Fruit fly (Drosophila melanogaster) whole organism, embryonic: Measurements from ENCODE around the gene RpS28a.

ENCODE experiments used
- Aef1 ChIP-seq: fragments of 200-800 bp; sonication (Bioruptor generic); IDR thresholded peaks from 3 replicates; pipeline ENCODE4 v1.3.6; 2022; ENCODE audit warnings: missing biosample characterization, missing genetic modification characterization
- BtbVII ChIP-seq: fragments of 200-800 bp; sonication (Bioruptor generic); optimal IDR thresholded peaks from 3 replicates; lab custom pipeline; 2017; ENCODE audit warnings: missing biosample characterization, mild to moderate bottlenecking, missing genetic modification characterization
- CG11247 ChIP-seq: fragments of 200-800 bp; sonication (Bioruptor generic); IDR thresholded peaks from 2 replicates; pipeline ENCODE4 v1.3.6; 2022; ENCODE audit warnings: missing biosample characterization, missing genetic modification characterization
- CG11560 ChIP-seq: fragments of 200-800 bp; sonication (Bioruptor generic); IDR thresholded peaks from 3 replicates; pipeline ENCODE4 v1.3.6; 2022; ENCODE audit warnings: missing biosample characterization, missing genetic modification characterization
- CG12391 ChIP-seq: fragments of 200-800 bp; sonication (Bioruptor generic); optimal IDR thresholded peaks from 3 replicates; lab custom pipeline; 2018; ENCODE audit warnings: missing biosample characterization, mild to moderate bottlenecking, missing genetic modification characterization, moderate library complexity
- CG13287 ChIP-seq: fragments of 200-800 bp; sonication (Bioruptor generic); IDR thresholded peaks from 2 replicates; pipeline ENCODE4 v1.3.6; 2022; ENCODE audit warnings: missing biosample characterization, missing genetic modification characterization; ENCODE audit not compliant: partially characterized antibody
- CG1647 ChIP-seq: fragments of 200-800 bp; sonication (Bioruptor generic); optimal IDR thresholded peaks from 3 replicates; lab custom pipeline; 2016; ENCODE audit warnings: missing biosample characterization, missing genetic modification characterization
- CG16779 ChIP-seq: fragments of 200-800 bp; sonication (Bioruptor generic); IDR thresholded peaks from 2 replicates; pipeline ENCODE4 v1.3.6; 2022; ENCODE audit warnings: missing biosample characterization, missing genetic modification characterization
- CG2678 ChIP-seq: fragments of 200-800 bp; sonication (Bioruptor generic); optimal IDR thresholded peaks from 3 replicates; lab custom pipeline; 2019; ENCODE audit warnings: missing biosample characterization, mild to moderate bottlenecking, missing genetic modification characterization, moderate library complexity
- CG3065 ChIP-seq: fragments of 200-800 bp; sonication (Bioruptor generic); optimal IDR thresholded peaks from 2 replicates; lab custom pipeline; 2016; ENCODE audit warnings: missing biosample characterization, missing genetic modification characterization
- CG32532 ChIP-seq: fragments of 200-800 bp; sonication (Bioruptor generic); IDR thresholded peaks from 2 replicates; pipeline ENCODE4 v1.3.6; 2022; ENCODE audit warnings: missing biosample characterization, missing genetic modification characterization
- CG32767 ChIP-seq: fragments of 200-800 bp; sonication (Bioruptor generic); IDR thresholded peaks from 2 replicates; pipeline ENCODE4 v1.3.6; 2022; ENCODE audit warnings: missing biosample characterization, missing genetic modification characterization
- CG6654 ChIP-seq: fragments of 200-800 bp; sonication (Bioruptor generic); optimal IDR thresholded peaks from 2 replicates; lab custom pipeline; 2017; ENCODE audit warnings: missing biosample characterization, mild to moderate bottlenecking, missing genetic modification characterization
- CG6689 ChIP-seq: fragments of 200-800 bp; sonication (Bioruptor generic); IDR thresholded peaks from 2 replicates; pipeline ENCODE4 v1.3.6; 2022; ENCODE audit warnings: missing biosample characterization, missing genetic modification characterization
- CG7839 ChIP-seq: fragments of 200-800 bp; sonication (Bioruptor generic); optimal IDR thresholded peaks from 3 replicates; lab custom pipeline; 2018; ENCODE audit warnings: missing biosample characterization, mild to moderate bottlenecking, missing genetic modification characterization, moderate library complexity
- CG9437 ChIP-seq: fragments of 200-800 bp; sonication (Bioruptor generic); optimal IDR thresholded peaks from 2 replicates; lab custom pipeline; 2018; ENCODE audit warnings: missing biosample characterization, mild to moderate bottlenecking, missing genetic modification characterization
- Dad ChIP-seq: fragments of 200-800 bp; sonication (Bioruptor generic); optimal IDR thresholded peaks from 3 replicates; lab custom pipeline; 2016; ENCODE audit warnings: missing biosample characterization, missing genetic modification characterization
- Dek ChIP-seq: fragments of 200-800 bp; sonication (Bioruptor generic); optimal IDR thresholded peaks from 3 replicates; lab custom pipeline; 2019; ENCODE audit warnings: missing biosample characterization, mild to moderate bottlenecking, missing genetic modification characterization, moderate library complexity
- Doc3 ChIP-seq: fragments of 200-800 bp; sonication (Bioruptor generic); IDR thresholded peaks from 3 replicates; pipeline ENCODE4 v1.3.6; 2022; ENCODE audit warnings: missing biosample characterization, missing genetic modification characterization; ENCODE audit not compliant: partially characterized antibody
- ERR ChIP-seq: fragments of 200-800 bp; sonication (Bioruptor generic); optimal IDR thresholded peaks from 2 replicates; lab custom pipeline; 2016; ENCODE audit warnings: missing biosample characterization, missing genetic modification characterization
- Hr3 ChIP-seq: fragments of 200-800 bp; sonication (Bioruptor generic); optimal IDR thresholded peaks from 3 replicates; lab custom pipeline; 2016; ENCODE audit warnings: missing biosample characterization, missing genetic modification characterization
- NfI ChIP-seq: fragments of 200-800 bp; sonication (Bioruptor generic); optimal IDR thresholded peaks from 3 replicates; lab custom pipeline; 2018; ENCODE audit warnings: missing biosample characterization, mild to moderate bottlenecking, missing genetic modification characterization, moderate library complexity
- Ravus ChIP-seq: fragments of 200-800 bp; sonication (Bioruptor generic); IDR thresholded peaks from 2 replicates; pipeline ENCODE4 v1.3.6; 2022; ENCODE audit warnings: missing biosample characterization, missing genetic modification characterization
- Sry-δ ChIP-seq: fragments of 200-800 bp; sonication (Bioruptor generic); optimal IDR thresholded peaks from 2 replicates; lab custom pipeline; 2016; ENCODE audit warnings: missing biosample characterization, missing genetic modification characterization
- Tbp ChIP-seq: fragments of >200 bp; optimal IDR thresholded peaks from 2 replicates; lab custom pipeline; 2018; ENCODE audit warnings: missing biosample characterization, missing genetic modification characterization
- aop ChIP-seq: fragments of 200-800 bp; sonication (Bioruptor generic); IDR thresholded peaks from 2 replicates; pipeline ENCODE4 v1.3.6; 2022; ENCODE audit warnings: missing biosample characterization, missing genetic modification characterization
- ash1 ChIP-seq: fragments of 200-800 bp; sonication (Bioruptor generic); optimal IDR thresholded peaks from 2 replicates; lab custom pipeline; 2018; ENCODE audit warnings: missing biosample characterization, mild to moderate bottlenecking, missing genetic modification characterization
- bigmax ChIP-seq: fragments of 200-800 bp; sonication (Bioruptor generic); optimal IDR thresholded peaks from 2 replicates; lab custom pipeline; 2018; ENCODE audit warnings: missing biosample characterization, mild to moderate bottlenecking, missing genetic modification characterization
- cas ChIP-seq: fragments of 200-800 bp; sonication (Bioruptor generic); IDR thresholded peaks from 2 replicates; pipeline ENCODE4 v1.3.6; 2022; ENCODE audit warnings: missing biosample characterization, missing genetic modification characterization
- chn ChIP-seq: fragments of 200-800 bp; sonication (Bioruptor generic); optimal IDR thresholded peaks from 2 replicates; lab custom pipeline; 2016; ENCODE audit warnings: missing biosample characterization, missing genetic modification characterization
- croc ChIP-seq: fragments of 200-800 bp; sonication (Bioruptor generic); conservative IDR thresholded peaks from 3 replicates; pipeline ENCODE4 v1.3.6; 2022; ENCODE audit warnings: missing biosample characterization, missing genetic modification characterization
- cwo ChIP-seq: fragments of 200-800 bp; sonication (Bioruptor generic); optimal IDR thresholded peaks from 3 replicates; lab custom pipeline; 2017; ENCODE audit warnings: missing biosample characterization, missing genetic modification characterization, mild to moderate bottlenecking, moderate library complexity, missing genetic modification reagents
- fd3F ChIP-seq: fragments of 200-800 bp; sonication (Bioruptor generic); optimal IDR thresholded peaks from 2 replicates; lab custom pipeline; 2018; ENCODE audit warnings: missing biosample characterization, mild to moderate bottlenecking, missing genetic modification characterization, moderate library complexity
- ftz-f1 ChIP-seq: fragments of 200-800 bp; sonication (Bioruptor generic); optimal IDR thresholded peaks from 2 replicates; lab custom pipeline; 2016; ENCODE audit warnings: missing biosample characterization, missing genetic modification characterization
- gsb-n ChIP-seq: fragments of 200-800 bp; sonication (Bioruptor generic); optimal IDR thresholded peaks from 3 replicates; lab custom pipeline; 2018; ENCODE audit warnings: missing biosample characterization, mild to moderate bottlenecking, missing genetic modification characterization
- insv ChIP-seq, 2 experiments: fragments of 200-800 bp; sonication (Bioruptor generic); optimal IDR thresholded peaks; 3 replicates each; lab custom pipeline; 2016 to 2018; ENCODE audit warnings: missing biosample characterization in 2 of 2, missing genetic modification characterization in 2 of 2
- lab ChIP-seq: fragments of 200-800 bp; sonication (Bioruptor generic); optimal IDR thresholded peaks from 3 replicates; lab custom pipeline; 2017; ENCODE audit warnings: missing biosample characterization, missing genetic modification characterization, mild to moderate bottlenecking, moderate library complexity, missing genetic modification reagents
- lola ChIP-seq, 3 experiments: fragments of >200 bp in 2 of 3; fragments of 200-800 bp in 1 of 3; sonication (Bioruptor generic) in 1 of 3; optimal IDR thresholded peaks; 2 replicates each; lab custom pipeline; 2017 to 2019; ENCODE audit warnings: missing biosample characterization in 3 of 3, missing genetic modification characterization in 3 of 3, mild to moderate bottlenecking in 1 of 3, moderate library complexity in 1 of 3
- nom ChIP-seq: fragments of 200-800 bp; sonication (Bioruptor generic); optimal IDR thresholded peaks from 2 replicates; lab custom pipeline; 2017; ENCODE audit warnings: missing biosample characterization, missing genetic modification characterization, mild to moderate bottlenecking, moderate library complexity, missing genetic modification reagents
- oc ChIP-seq: fragments of 200-800 bp; sonication (Bioruptor generic); optimal IDR thresholded peaks from 2 replicates; lab custom pipeline; 2018; ENCODE audit warnings: missing biosample characterization, mild to moderate bottlenecking, missing genetic modification characterization, moderate library complexity
- peb ChIP-seq: fragments of 200-800 bp; sonication (Bioruptor generic); IDR thresholded peaks from 2 replicates; pipeline ENCODE4 v1.3.6; 2022; ENCODE audit warnings: missing biosample characterization, missing genetic modification characterization
- salm ChIP-seq: fragments of 200-800 bp; sonication (Bioruptor generic); optimal IDR thresholded peaks from 2 replicates; lab custom pipeline; 2018; ENCODE audit warnings: missing biosample characterization, mild to moderate bottlenecking, missing genetic modification characterization
- schlank ChIP-seq: fragments of 200-800 bp; sonication (Bioruptor generic); optimal IDR thresholded peaks from 2 replicates; lab custom pipeline; 2018; ENCODE audit warnings: missing biosample characterization, mild to moderate bottlenecking, missing genetic modification characterization
- sima ChIP-seq: fragments of 200-800 bp; sonication (Bioruptor generic); optimal IDR thresholded peaks from 2 replicates; lab custom pipeline; 2016; ENCODE audit warnings: missing biosample characterization, missing genetic modification characterization
- sqz ChIP-seq: fragments of 200-800 bp; sonication (Bioruptor generic); optimal IDR thresholded peaks from 3 replicates; lab custom pipeline; 2018; ENCODE audit warnings: missing biosample characterization, mild to moderate bottlenecking, missing genetic modification characterization
- ssp ChIP-seq: fragments of 200-800 bp; sonication (Bioruptor generic); IDR thresholded peaks from 2 replicates; pipeline ENCODE4 v1.3.6; 2022; ENCODE audit warnings: missing biosample characterization, missing genetic modification characterization
- twi ChIP-seq: fragments of 200-800 bp; optimal IDR thresholded peaks from 2 replicates; lab custom pipeline; 2019; ENCODE audit warnings: missing biosample characterization, mild to moderate bottlenecking, missing genetic modification characterization, moderate library complexity
- unc-4 ChIP-seq: fragments of 200-800 bp; sonication (Bioruptor generic); IDR thresholded peaks from 2 replicates; pipeline ENCODE4 v1.3.6; 2022; ENCODE audit warnings: missing biosample characterization, missing genetic modification characterization; ENCODE audit not compliant: partially characterized antibody
- vnd ChIP-seq: fragments of 200-800 bp; sonication (Bioruptor generic); IDR thresholded peaks from 3 replicates; pipeline ENCODE4 v1.3.6; 2022; ENCODE audit warnings: missing biosample characterization, missing genetic modification characterization; ENCODE audit not compliant: partially characterized antibody
- wek ChIP-seq: fragments of 200-800 bp; sonication (Bioruptor generic); optimal IDR thresholded peaks from 3 replicates; lab custom pipeline; 2018; ENCODE audit warnings: missing biosample characterization, mild to moderate bottlenecking, missing genetic modification characterization, moderate library complexity

The RpS28a gene

dm6 chr3R:29983073-29983544 lies 39.3 kb downstream of the RpS28a start, which contains the start of gene CG7896 (continued):
- TF ChIP-seq Doc3 (GFP tag; lab: Robert Waterston, UW) (0 out of 3 replicates have a peak, but pooled peaks have one; percentile 9), ERR (no peak), sqz (GFP tag; lab: Kevin White, UChicago) (peak; percentile 37), CG16779 (GFP tag; lab: Robert Waterston, UW) (0 out of 2 replicates have a peak, but pooled peaks have one; percentile 23), BtbVII (peak; percentile 48), lab (peak; percentile 77), CG6689 (GFP tag; lab: Robert Waterston, UW) (peak; percentile 76), nom (peak; percentile 64), schlank (tag; lab: Kevin White, UChicago) (no peak), CG32532 (peak; percentile 84), ftz-f1 (GFP tag; lab: Kevin White, UChicago) (no peak), CG9437 (GFP tag; lab: Kevin White, UChicago) (peak; percentile 38), CG11247 (GFP tag; lab: Robert Waterston, UW) (peak; percentile 60; the same call in 1 of the 2 replicates), cas (GFP tag; lab: Robert Waterston, UW) (0 out of 2 replicates have a peak, but pooled peaks have one; percentile 14), bigmax (GFP tag; lab: Kevin White, UChicago) (no peak), gsb-n (tag; lab: Kevin White, UChicago) (peak; percentile 12), CG3065 (GFP tag; lab: Kevin White, UChicago) (no peak), ssp (GFP tag; lab: Robert Waterston, UW) (peak; percentile 76), sima (GFP tag; lab: Kevin White, UChicago) (no peak), Aef1 (GFP tag; lab: Robert Waterston, UW) (peak; percentile 82), CG11560 (no peak), wek (GFP tag; lab: Kevin White, UChicago) (no peak), CG1647 (no peak), Hr3 (GFP tag; lab: Kevin White, UChicago) (peak; percentile 65), Sry-δ (GFP tag; lab: Kevin White, UChicago) (no peak), chn (GFP tag; lab: Kevin White, UChicago) (no peak), CG13287 (GFP tag; lab: Robert Waterston, UW) (peak; percentile 10; the same call in 1 of the 2 replicates), CG32767 (peak; percentile 38; the same call in 1 of the 2 replicates), vnd (GFP tag; lab: Robert Waterston, UW) (no peak), salm (tag; lab: Kevin White, UChicago) (no peak), peb (GFP tag; lab: Robert Waterston, UW) (peak; percentile 80; the same call in 1 of the 2 replicates), aop (GFP tag; lab: Robert Waterston, UW) (no peak), lola (GFP tag; optimal IDR thresholded peaks at IDR 0.05; lab: Kevin White, UChicago) (peak in 1 of 3 experiments; percentile 54), unc-4 (GFP tag; lab: Robert Waterston, UW) (no peak), insv (GFP tag; optimal IDR thresholded peaks at IDR 0.05; lab: Kevin White, UChicago) (no peak), NfI (GFP tag; lab: Kevin White, UChicago) (peak; percentile 53), CG12391 (tag; lab: Kevin White, UChicago) (peak; percentile 65), Tbp (GFP tag; lab: Kevin White, UChicago) (no peak), CG2678 (tag; lab: Kevin White, UChicago) (peak; percentile 82), CG6654 (GFP tag; lab: Kevin White, UChicago) (no peak), twi (tag; lab: Kevin White, UChicago) (peak; percentile 33), oc (no peak), fd3F (peak; percentile 41), Dad (GFP tag; lab: Kevin White, UChicago) (no peak), ash1 (GFP tag; lab: Kevin White, UChicago) (no peak), cwo (GFP tag; lab: Kevin White, UChicago) (peak; percentile 60), CG7839 (peak; percentile 71), Dek (tag; lab: Kevin White, UChicago) (peak; percentile 24), croc (GFP tag; lab: Robert Waterston, UW) (peak; percentile 76), Ravus (GFP tag; lab: Robert Waterston, UW) (peak; percentile 16; the same call in 1 of the 2 replicates)
